Worm (Caenorhabditis elegans): ENCODE results near the gene M106.2.
A peak's percentile ranks its signal among the peaks of the same experiment; 100 is the strongest.

The M106.2 gene

DNA sequence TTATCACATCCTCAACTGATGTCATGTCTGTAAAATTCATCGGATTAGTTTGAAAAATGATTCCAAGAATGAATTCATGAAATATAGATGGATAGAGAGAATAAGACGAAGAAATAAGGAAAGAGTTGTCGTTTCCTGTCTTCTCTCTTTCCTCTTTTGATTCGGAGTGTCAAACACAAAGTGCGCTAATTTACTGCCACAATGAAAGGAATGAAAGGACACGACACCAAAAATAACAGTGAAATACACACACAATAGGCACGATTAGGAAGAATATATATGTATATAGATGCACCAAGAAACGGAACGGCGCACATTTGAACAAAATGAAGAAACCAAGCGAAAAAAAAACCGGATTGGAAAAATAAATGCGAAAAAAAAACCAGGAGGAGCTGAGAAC lies 20.7 kb downstream of the M106.2 start, which contains the start of gene VM106R.1:
VM106R.1 (minus strand) TSS at position 101 of the 400 bp plus-strand sequence.
- TF ChIP-seq fax-1 (tag; optimal IDR thresholded peaks at IDR 0.05) (no peak), ceh-2 (tag; optimal IDR thresholded peaks at IDR 0.05) (no peak), ceh-48 (tag; optimal IDR thresholded peaks at IDR 0.05) (no peak), ceh-45 (GFP tag; IDR thresholded peaks at IDR 0.05) (no peak), ceh-14 (tag; optimal IDR thresholded peaks at IDR 0.05) (no peak), ztf-16 (tag; optimal IDR thresholded peaks at IDR 0.05) (no peak), odd-2 (tag; optimal IDR thresholded peaks at IDR 0.05) (no peak), sdc-2 (tag; optimal IDR thresholded peaks at IDR 0.05) (no peak), unc-86 (tag; optimal IDR thresholded peaks at IDR 0.05) (no peak), sox-4 (tag; optimal IDR thresholded peaks at IDR 0.05) (no peak), ceh-34 (tag; optimal IDR thresholded peaks at IDR 0.05) (no peak), elt-2 (tag; optimal IDR thresholded peaks at IDR 0.05) (no peak), hlh-13 (GFP tag; optimal IDR thresholded peaks at IDR 0.05) (no peak), nhr-232 (tag; optimal IDR thresholded peaks at IDR 0.05) (no peak), ceh-9 (tag; optimal IDR thresholded peaks at IDR 0.05) (no peak), lin-11 (tag; optimal IDR thresholded peaks at IDR 0.05) (no peak)

DNA sequence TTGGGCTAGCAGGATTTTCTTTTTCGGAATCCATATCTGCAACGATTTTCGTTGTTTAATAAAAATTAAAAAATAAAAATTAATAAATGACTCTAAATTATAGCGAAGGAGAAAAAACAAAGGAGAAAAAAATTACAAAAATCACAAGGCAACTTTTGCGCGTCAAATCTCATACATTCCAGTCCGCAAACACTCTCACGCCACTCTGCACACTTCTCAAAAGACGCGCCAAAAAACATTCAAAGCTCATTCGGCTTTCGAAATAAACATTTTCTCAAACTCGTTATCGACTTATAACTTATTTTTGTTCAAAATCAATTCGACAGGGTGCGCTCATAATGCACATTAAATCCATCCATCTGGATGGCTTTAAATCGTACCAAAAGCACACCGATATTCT lies 25.8 kb downstream of the M106.2 start, which contains the start of the genes R06F6.12 and mix-1:
R06F6.12 (minus strand) TSS at position 36 of the 400 bp plus-strand sequence.
mix-1 (plus strand) TSS at position 201 of the 400 bp plus-strand sequence.
- no peak for TF ChIP-seq ets-4 (tag; optimal IDR thresholded peaks at IDR 0.05)
- TF ChIP-seq gmeb-2 (tag; optimal IDR thresholded peaks at IDR 0.05) = no peak
- peak; percentile 3 for TF ChIP-seq dve-1 (tag; optimal IDR thresholded peaks at IDR 0.05)
- TF ChIP-seq dmd-4 (tag; optimal IDR thresholded peaks at IDR 0.05; ENCODE audit: borderline replicate concordance) = no peak
- no peak for TF ChIP-seq hlh-6 (tag; optimal IDR thresholded peaks at IDR 0.05)
- no peak for TF ChIP-seq hlh-8 (tag; optimal IDR thresholded peaks at IDR 0.05)
- peak; percentile 48 for TF ChIP-seq elt-2 (tag; optimal IDR thresholded peaks at IDR 0.05)
- TF ChIP-seq nfya-1 (tag; optimal IDR thresholded peaks at IDR 0.05) = peak; percentile 55
- no peak for TF ChIP-seq fax-1 (tag; optimal IDR thresholded peaks at IDR 0.05)
- TF ChIP-seq ceh-31 (tag; optimal IDR thresholded peaks at IDR 0.05) = peak; percentile 26
- no peak for TF ChIP-seq K09A11.1 (tag; optimal IDR thresholded peaks at IDR 0.05; ENCODE audit: insufficient read depth)
- TF ChIP-seq lim-6 (tag; optimal IDR thresholded peaks at IDR 0.05) = no peak
- TF ChIP-seq hlh-30 (tag; optimal IDR thresholded peaks at IDR 0.05; ENCODE audit: insufficient read depth) = peak; percentile 44
- no peak for TF ChIP-seq odd-2 (tag; optimal IDR thresholded peaks at IDR 0.05)
- no peak for TF ChIP-seq pat-9 (tag; optimal IDR thresholded peaks at IDR 0.05)
- no peak for TF ChIP-seq madf-2 (tag; optimal IDR thresholded peaks at IDR 0.05)
- TF ChIP-seq fkh-10 (GFP tag; optimal IDR thresholded peaks at IDR 0.05) = no peak
- TF ChIP-seq hlh-13 (GFP tag; optimal IDR thresholded peaks at IDR 0.05) = no peak

DNA sequence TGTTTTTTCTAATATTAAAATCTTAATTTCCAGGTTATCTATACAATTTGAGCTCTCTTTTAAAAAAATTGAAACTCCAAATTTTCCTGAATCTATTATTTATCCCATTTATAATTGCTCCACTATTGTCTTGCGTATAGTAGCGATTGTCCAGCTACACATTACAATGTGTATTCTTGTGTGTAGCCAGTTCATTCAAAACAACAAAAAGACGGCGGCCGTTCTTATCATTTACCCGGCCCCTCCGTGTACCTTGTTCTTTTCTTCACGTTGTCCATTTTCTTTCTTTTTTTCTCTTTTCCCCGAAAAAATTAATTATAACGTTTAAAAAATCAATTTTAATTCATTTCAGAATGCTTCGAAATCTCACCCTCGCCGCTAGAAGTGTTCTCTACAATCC lies 29.1 kb downstream of the M106.2 start, which contains the start of gene ech-4:
ech-4 (plus strand) TSS at position 353 of the 400 bp plus-strand sequence.
- no peak for TF ChIP-seq ceh-2 (tag; optimal IDR thresholded peaks at IDR 0.05)

DNA sequence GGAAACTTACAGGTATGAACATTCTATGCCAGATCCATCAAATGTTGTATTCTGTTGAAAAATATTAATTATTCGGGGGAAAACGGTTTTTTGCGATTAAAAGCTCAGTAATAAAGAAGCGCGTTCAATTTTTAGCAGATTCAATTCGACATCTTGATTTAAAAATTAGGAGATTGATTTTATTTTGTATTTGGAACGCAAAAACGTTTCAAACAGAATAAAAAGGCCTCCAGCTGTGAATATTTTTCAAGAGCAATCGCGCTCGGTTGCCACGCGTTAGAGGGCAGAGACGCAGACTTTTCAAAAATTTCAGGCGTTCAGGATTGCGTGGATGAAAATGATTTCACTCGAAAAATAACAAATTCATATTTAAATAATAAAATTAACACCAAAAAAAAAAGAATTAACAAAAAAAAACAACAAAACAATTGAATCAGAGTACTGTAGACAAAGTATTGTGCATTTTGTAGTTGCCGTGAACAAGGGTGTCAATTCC lies 29.8 kb downstream of the M106.2 start, which contains the start of gene R06F6.8:
R06F6.8 (minus strand) TSS at position 51 of the 496 bp plus-strand sequence.
- TF ChIP-seq gmeb-2 (tag; optimal IDR thresholded peaks at IDR 0.05) = no peak
- TF ChIP-seq ref-2 (tag; optimal IDR thresholded peaks at IDR 0.05) = peak; percentile 71

DNA sequence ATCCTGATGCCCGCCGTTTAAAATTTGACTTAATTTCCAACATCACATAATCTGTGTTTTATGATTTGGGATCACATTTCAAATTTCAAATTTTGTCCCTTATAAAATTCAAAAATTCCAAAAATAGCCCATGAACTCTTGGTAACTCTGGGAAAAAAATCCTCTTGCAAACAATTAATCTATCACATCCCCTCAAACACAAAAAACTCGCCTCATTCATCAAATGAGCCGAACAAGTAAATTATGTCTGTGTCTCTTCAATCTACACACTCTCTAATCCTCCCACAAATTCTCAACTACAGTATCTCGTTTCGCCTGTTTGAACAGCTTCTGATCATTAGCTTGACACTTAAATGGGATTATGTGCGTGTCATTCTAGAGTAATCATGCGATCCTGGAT lies 39.1 kb downstream of the M106.2 start, which contains the start of gene msrp-7:
msrp-7 (plus strand) TSS at position 301 of the 400 bp plus-strand sequence.
- TF ChIP-seq ceh-30 (tag; optimal IDR thresholded peaks at IDR 0.05) = no peak
- TF ChIP-seq zip-5 (tag; optimal IDR thresholded peaks at IDR 0.05) = no peak
- no peak for TF ChIP-seq nhr-11 (tag; optimal IDR thresholded peaks at IDR 0.05)
- TF ChIP-seq ceh-34 (tag; optimal IDR thresholded peaks at IDR 0.05) = no peak
- TF ChIP-seq ztf-16 (tag; optimal IDR thresholded peaks at IDR 0.05) = no peak
- TF ChIP-seq tbx-2 (tag; optimal IDR thresholded peaks at IDR 0.05) = no peak
- no peak for TF ChIP-seq pqm-1 (tag; optimal IDR thresholded peaks at IDR 0.05)
- no peak for TF ChIP-seq ceh-45 (GFP tag; IDR thresholded peaks at IDR 0.05)
- TF ChIP-seq pat-9 (tag; optimal IDR thresholded peaks at IDR 0.05) = no peak
- TF ChIP-seq hlh-8 (tag; optimal IDR thresholded peaks at IDR 0.05) = no peak
- TF ChIP-seq K02D7.2 (tag; optimal IDR thresholded peaks at IDR 0.05) = no peak
- TF ChIP-seq lin-11 (tag; optimal IDR thresholded peaks at IDR 0.05) = no peak
- TF ChIP-seq ttx-3 (tag; optimal IDR thresholded peaks at IDR 0.05) = no peak
- no peak for TF ChIP-seq ceh-48 (tag; optimal IDR thresholded peaks at IDR 0.05)
- TF ChIP-seq ceh-24 (tag; optimal IDR thresholded peaks at IDR 0.05) = no peak
- TF ChIP-seq pha-4 (tag; optimal IDR thresholded peaks at IDR 0.05) = no peak
- TF ChIP-seq hlh-13 (GFP tag; optimal IDR thresholded peaks at IDR 0.05) = no peak
- no peak for TF ChIP-seq T23F11.4 (GFP tag; optimal IDR thresholded peaks at IDR 0.05)
- TF ChIP-seq che-1 (tag; optimal IDR thresholded peaks at IDR 0.05) = no peak
